Worm (Caenorhabditis elegans) whole organism, dauer: ENCODE measurements around the gene scl-7.

Source experiments
- unc-62 ChIP-seq: sonication (generic microtip); optimal IDR thresholded peaks from 2 replicates; lab custom pipeline; 2017; ENCODE audit warnings: missing biosample characterization, missing genetic modification reagents, missing genetic modification characterization

The scl-7 gene

ce11 chrIV:13070142-13070541 is at the start of gene scl-7:
Gene scl-7, plus strand, starts transcription at chrIV:13070442.
- TF ChIP-seq unc-62 (GFP tag; lab: Kevin White, UChicago) = no peak

DNA sequence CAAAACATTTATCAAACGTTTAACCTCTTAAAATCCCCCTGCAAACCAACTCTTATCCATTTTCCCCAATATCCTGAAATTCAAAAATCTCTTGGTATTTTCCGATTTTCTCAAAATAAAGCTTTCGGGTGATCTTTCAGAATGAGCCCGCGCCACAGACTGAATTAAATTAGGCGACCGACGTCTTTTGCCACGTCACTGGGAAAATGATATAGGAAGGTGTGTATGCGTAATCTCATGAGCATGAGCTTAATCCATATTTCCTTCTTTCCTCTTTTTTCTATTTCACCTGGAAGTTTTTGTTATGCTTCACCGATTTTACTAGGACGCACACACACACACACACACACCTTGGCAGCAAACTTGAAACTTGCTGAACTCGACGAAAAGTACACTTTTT is 49.2 kb upstream of the scl-7 start:
- TF ChIP-seq unc-62 (GFP tag; lab: Kevin White, UChicago) = no peak

- no peak for TF ChIP-seq unc-62 (GFP tag; lab: Kevin White, UChicago)
These were observed 47.4 kb upstream of the scl-7 start for ce11 chrIV:13022892-13023291.

DNA sequence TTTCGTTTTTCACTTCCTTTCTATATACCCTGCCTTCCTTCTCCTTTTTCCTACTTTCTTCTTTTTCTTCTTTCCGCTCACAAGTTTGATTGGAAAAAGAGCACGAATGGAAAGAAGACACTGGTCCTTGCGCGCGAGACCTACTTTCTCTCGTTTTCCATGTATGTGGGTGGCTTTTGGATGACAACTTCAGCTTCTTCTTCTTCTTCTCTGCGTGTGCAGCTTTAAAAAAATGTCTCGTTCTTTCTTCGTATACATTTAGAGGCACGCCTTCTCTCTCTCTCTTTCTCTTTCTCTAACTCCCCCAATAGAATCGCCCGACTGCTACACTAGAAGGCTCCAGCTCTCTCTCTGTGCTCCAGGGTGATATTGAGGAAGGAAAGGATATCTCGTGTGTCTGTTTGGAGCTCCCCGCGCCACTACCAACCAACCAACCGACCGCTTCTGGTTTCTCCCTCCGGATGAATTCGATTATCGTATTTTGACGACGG is 44.3 kb upstream of the scl-7 start:
- no peak for TF ChIP-seq unc-62 (GFP tag; lab: Kevin White, UChicago)

DNA sequence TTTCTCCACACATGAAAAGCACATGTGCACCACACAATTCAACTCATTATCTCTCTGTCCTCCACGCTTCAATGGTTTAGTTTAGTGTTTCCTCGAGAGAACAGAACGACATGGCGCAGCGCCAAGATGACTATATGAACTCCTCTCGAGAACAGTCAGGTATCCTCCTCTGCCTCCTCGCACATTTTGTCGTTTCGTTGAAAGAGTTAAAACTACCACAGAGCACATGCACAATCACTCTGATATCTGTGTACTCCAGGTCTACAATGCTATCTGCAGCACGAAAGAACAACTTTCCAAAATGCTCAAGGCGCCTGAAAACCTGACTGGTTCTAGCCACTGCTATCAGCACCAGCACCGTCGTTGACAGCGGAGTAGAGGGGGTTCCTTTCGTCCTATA is 43.5 kb upstream of the scl-7 start:
- no peak for TF ChIP-seq unc-62 (GFP tag; lab: Kevin White, UChicago)

DNA sequence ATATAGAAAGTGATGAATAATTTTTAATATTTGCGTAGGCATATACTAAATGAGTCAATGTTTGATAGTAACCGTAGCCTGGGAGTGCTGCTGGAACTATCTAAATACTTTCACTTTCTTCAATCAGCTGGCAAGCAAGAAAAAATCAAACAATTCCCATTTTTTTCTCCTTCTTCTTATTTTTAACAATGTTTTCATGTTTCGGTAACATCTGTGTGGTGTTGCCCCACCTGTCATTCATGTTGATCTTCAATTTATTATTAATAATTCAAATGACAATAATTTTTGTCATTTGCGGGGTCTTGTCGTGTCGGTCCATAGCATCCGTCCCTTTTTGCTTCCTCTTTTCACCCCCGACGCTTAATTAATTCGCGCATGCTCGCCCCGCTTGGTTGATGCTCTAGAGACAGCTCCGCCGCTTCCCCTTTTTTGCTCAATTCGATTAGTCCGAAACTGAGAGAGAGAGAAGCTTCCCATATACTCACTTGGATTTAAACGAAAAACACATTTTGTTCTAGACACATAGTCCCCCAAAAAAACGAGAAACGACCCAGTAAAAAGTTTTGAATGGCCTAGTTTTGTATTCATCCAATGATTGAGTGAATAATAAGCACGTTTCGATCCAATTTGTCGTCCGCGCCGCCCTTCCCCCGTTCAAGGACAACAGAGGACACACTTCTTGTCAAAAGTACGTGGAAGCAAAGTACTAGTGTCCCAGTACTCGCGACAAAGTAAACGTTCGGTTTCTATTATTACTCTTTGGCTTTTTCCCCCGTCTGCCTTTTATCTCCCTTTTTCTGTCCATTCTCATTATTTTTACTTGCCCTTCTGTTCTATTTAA is 42.2 kb upstream of the scl-7 start:
- no peak for TF ChIP-seq unc-62 (GFP tag; lab: Kevin White, UChicago)

DNA sequence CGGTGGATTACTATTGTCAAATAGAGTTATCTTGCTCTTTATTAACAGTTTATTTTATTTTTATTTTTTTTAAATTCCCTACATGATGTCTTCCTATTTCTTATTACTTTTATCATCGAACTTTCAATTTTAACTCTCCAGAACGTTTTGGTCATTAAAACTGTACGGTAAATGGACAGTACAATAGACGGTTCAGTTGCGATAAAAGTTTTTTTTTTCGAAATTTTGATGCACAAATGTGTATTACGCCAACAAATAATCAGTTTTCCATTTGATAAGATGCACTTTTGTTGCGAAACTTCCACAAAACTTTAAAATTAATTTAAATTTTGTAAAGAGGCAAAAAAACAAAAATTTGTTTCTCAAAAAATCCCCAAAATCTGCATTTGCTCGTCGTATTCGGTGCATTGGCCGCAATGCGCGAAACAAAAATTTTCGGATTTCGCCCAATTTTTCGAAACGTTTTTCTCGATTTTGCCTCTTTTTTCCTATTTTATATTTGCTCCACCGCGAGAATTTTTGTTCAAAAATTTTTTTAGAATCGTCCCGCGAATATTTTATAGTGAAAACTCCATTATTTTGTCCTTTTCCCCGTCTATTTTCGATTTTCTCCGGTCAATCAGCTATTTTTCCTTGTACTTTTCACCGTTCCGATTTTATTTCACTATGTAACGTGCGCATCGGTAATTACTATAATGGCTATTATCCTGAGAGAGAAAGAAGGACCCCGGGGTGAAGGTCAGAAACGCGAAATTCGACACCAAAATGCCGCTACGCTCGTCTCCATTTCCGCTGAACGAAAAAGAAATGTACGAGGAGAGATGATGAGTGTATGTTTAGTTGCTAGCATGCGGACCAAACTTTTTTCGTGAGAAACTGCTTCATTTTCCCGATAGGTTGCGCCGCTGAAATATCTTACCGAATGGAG is 41.2 kb upstream of the scl-7 start:
- TF ChIP-seq unc-62 (GFP tag; lab: Kevin White, UChicago) = no peak

DNA sequence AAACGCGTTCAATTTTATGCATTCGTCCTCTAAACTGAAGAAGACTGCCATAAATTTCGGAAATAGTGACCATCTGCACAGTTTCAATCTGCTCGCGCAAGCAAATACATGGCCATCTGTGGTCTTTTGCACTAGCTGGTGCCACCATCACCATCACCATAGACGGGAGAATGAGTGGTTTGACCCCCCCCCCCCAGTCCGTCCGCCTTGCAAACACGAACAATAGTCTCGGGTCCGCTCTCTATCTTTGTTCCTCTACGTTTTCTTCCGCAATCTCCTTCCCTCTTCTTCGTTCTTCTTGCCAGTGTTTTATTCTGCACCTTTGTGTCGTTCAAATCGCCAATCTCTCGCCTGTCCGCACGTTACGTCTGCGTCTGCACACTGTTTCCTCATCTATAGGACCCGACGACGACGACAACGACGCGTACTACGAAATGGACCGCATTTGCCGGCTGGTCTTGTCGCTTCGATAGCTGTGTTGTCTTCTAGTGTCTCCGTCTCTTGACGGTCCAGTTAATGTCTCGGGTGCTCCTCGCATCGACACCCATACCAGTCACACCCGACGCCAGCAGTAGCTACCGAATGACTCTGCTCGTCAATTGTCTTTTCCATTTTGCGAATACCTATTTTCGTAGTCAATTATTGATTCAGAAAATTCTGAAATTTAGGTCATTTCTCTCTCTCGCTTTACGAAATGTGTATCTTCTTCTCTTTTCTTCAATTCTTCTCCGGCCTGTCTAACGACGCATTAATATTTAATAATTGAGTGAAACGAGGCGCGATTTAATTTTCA is 40.4 kb upstream of the scl-7 start:
- TF ChIP-seq unc-62 (GFP tag; lab: Kevin White, UChicago) = no peak

DNA sequence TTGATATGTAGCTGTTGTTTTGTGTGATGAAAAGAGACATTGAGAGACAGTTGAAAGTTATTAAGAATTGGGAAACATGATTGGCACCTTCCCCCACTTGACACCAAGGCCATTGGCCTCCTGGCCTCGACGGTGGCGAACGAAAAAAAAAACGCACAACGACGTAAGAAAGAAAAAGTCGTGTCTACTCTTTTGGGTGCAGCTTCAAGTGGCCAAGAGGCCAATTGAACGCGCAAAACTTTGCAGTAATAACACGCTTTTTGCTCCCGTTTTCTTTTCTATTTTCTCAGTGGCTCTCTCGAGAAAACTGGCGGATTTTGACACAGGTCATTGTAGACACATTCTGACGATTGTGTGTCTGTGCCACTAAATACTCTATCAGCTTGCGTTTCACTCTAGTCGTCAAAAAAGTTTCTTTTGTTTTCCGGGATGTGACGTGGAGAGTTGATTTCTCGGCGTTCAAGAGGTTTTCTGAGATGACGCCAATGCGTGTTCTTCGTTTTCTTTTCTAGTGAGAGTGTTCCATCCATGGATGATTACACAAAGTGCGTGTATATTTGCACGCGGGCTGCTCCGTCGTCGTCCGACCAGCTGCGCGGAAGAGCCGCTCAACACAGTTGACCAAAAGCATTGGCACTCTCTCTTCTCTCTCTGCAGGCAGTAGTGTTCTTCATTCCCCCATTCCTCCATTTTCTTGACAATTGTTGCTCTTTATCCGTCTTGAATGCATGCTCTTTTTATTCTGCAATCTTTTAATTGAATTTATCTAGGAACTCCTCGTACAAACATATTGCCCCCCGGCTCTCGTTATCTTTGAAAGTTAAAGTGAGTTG is 39.6 kb upstream of the scl-7 start:
- TF ChIP-seq unc-62 (GFP tag; lab: Kevin White, UChicago) = no peak

ce11 chrIV:13032153-13032552 is 38.1 kb upstream of the scl-7 start:
- TF ChIP-seq unc-62 (GFP tag; lab: Kevin White, UChicago) = no peak

- no peak for TF ChIP-seq unc-62 (GFP tag; lab: Kevin White, UChicago)
These were observed 36.7 kb upstream of the scl-7 start for ce11 chrIV:13033516-13033915.

ce11 chrIV:13035302-13035701 is 34.9 kb upstream of the scl-7 start:
- TF ChIP-seq unc-62 (GFP tag; lab: Kevin White, UChicago) = no peak

DNA sequence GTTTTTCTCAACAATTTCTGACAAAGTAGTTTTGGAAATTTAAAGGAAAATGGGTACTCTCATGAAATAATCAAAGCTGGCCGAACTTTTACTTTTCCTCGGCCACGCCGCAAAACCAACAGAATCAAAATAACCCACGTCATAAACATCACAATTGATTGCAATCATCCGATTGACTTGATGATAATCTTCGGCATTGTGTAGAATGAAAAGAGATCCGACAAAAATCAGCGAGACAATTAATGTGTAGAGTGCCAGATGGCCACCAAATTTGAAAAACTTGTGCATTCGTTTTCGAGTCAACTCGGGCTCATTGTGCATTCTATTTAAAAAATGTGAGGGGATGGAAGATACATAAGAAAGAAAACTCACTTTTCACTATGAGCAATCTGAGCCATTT is 33.4 kb upstream of the scl-7 start:
- no peak for TF ChIP-seq unc-62 (GFP tag; lab: Kevin White, UChicago)

DNA sequence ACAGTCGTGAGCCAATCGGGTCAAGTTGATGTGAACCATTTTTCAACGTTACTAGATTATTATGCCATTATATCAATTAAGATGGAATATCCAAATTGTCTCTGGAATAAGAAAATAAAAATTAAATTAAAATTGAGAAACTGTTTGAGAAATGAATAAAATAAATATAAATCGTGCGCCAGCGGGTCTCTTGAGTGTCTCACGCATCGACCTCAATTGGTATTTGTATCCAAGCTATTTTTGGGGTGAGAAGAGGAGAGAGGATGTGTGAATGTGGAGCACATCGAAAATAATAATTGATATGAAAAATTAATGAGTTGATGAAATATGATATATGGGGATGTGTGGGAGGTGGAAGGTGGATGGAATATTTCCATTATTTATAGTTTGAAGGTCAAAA is 31.4 kb upstream of the scl-7 start, which contains the start of gene F49E11.2:
F49E11.2 (minus strand) TSS at position 101 of the 400 bp plus-strand sequence.
- TF ChIP-seq unc-62 (GFP tag; lab: Kevin White, UChicago) = no peak
